Fruit fly (Drosophila melanogaster) whole organism, prepupa: ENCODE data around the gene IRSp53.

ENCODE experiments used
- Blimp-1 ChIP-seq: fragments of 200-800 bp; sonication (Bioruptor generic); optimal IDR thresholded peaks from 3 replicates; lab custom pipeline; 2017; ENCODE audit warnings: missing biosample characterization, missing genetic modification characterization, mild to moderate bottlenecking, moderate library complexity, missing genetic modification reagents
- CG10631 ChIP-seq: fragments of 200-800 bp; sonication (Bioruptor generic); optimal IDR thresholded peaks from 2 replicates; lab custom pipeline; 2016; ENCODE audit warnings: missing biosample characterization, missing genetic modification characterization
- CG10669 ChIP-seq: fragments of 200-800 bp; sonication (Bioruptor generic); optimal IDR thresholded peaks from 3 replicates; lab custom pipeline; 2018; ENCODE audit warnings: missing biosample characterization, mild to moderate bottlenecking, missing genetic modification characterization, moderate library complexity
- CG11294 ChIP-seq: fragments of 200-800 bp; sonication (Bioruptor generic); IDR thresholded peaks from 2 replicates; pipeline ENCODE4 v1.3.6; 2022; ENCODE audit warnings: missing biosample characterization, missing genetic modification characterization
- CG11762 ChIP-seq: fragments of 200-800 bp; sonication (Bioruptor generic); optimal IDR thresholded peaks from 3 replicates; lab custom pipeline; 2016; ENCODE audit warnings: missing biosample characterization, missing genetic modification characterization; ENCODE audit not compliant: insufficient read depth
- CG15336 ChIP-seq: fragments of 200-800 bp; sonication (Bioruptor generic); IDR thresholded peaks from 2 replicates; pipeline ENCODE4 v1.3.6; 2022; ENCODE audit warnings: missing biosample characterization, missing genetic modification characterization
- CG1621 ChIP-seq: fragments of 200-800 bp; sonication (Bioruptor generic); optimal IDR thresholded peaks from 3 replicates; lab custom pipeline; 2018; ENCODE audit warnings: missing biosample characterization, mild to moderate bottlenecking, missing genetic modification characterization
- CG16779 ChIP-seq: fragments of 200-800 bp; sonication (Bioruptor generic); optimal IDR thresholded peaks from 3 replicates; lab custom pipeline; 2017; ENCODE audit warnings: missing biosample characterization, mild to moderate bottlenecking, missing genetic modification characterization
- CG3032 ChIP-seq: fragments of 200-800 bp; optimal IDR thresholded peaks from 2 replicates; lab custom pipeline; 2019; ENCODE audit warnings: missing biosample characterization, mild to moderate bottlenecking, missing genetic modification characterization, moderate library complexity
- CG31627 ChIP-seq: fragments of 200-800 bp; sonication (Bioruptor generic); optimal IDR thresholded peaks from 3 replicates; lab custom pipeline; 2016; ENCODE audit warnings: missing biosample characterization, missing genetic modification characterization
- CG32006 ChIP-seq: fragments of 200-800 bp; sonication (Bioruptor generic); optimal IDR thresholded peaks from 3 replicates; lab custom pipeline; 2017; ENCODE audit warnings: missing biosample characterization, mild to moderate bottlenecking, missing genetic modification characterization
- CG34406 ChIP-seq: fragments of 200-800 bp; sonication (Bioruptor generic); optimal IDR thresholded peaks from 3 replicates; lab custom pipeline; 2016; ENCODE audit warnings: missing biosample characterization, missing genetic modification characterization
- CG3919 ChIP-seq: fragments of 200-800 bp; sonication (Bioruptor generic); optimal IDR thresholded peaks from 3 replicates; lab custom pipeline; 2016; ENCODE audit warnings: missing biosample characterization, missing genetic modification characterization
- CG6163 ChIP-seq: fragments of 200-800 bp; sonication (Bioruptor generic); IDR thresholded peaks from 3 replicates; pipeline ENCODE4 v1.3.6; 2022; ENCODE audit warnings: missing biosample characterization, missing genetic modification characterization
- CG6276 ChIP-seq: fragments of 200-800 bp; sonication (Bioruptor generic); optimal IDR thresholded peaks from 2 replicates; lab custom pipeline; 2017; ENCODE audit warnings: missing biosample characterization, mild to moderate bottlenecking, missing genetic modification characterization
- CG6792 ChIP-seq: fragments of 200-800 bp; sonication (Bioruptor generic); optimal IDR thresholded peaks from 3 replicates; lab custom pipeline; 2016; ENCODE audit warnings: missing biosample characterization, missing genetic modification characterization
- CG6854 ChIP-seq: fragments of 200-800 bp; sonication (Bioruptor generic); optimal IDR thresholded peaks from 2 replicates; lab custom pipeline; 2017; ENCODE audit warnings: missing biosample characterization, mild to moderate bottlenecking, missing genetic modification characterization
- CG7368 ChIP-seq: fragments of 200-800 bp; sonication (Bioruptor generic); optimal IDR thresholded peaks from 3 replicates; lab custom pipeline; 2016; ENCODE audit warnings: missing biosample characterization, missing genetic modification characterization
- CG8319 ChIP-seq: fragments of 200-800 bp; sonication (Bioruptor generic); optimal IDR thresholded peaks from 3 replicates; lab custom pipeline; 2016; ENCODE audit warnings: missing biosample characterization, missing genetic modification characterization
- CG8632 ChIP-seq: fragments of 200-800 bp; sonication (Bioruptor generic); optimal IDR thresholded peaks from 3 replicates; lab custom pipeline; 2016; ENCODE audit warnings: missing biosample characterization, missing genetic modification characterization
- CG9139 ChIP-seq: fragments of 200-800 bp; sonication (Bioruptor generic); optimal IDR thresholded peaks from 3 replicates; lab custom pipeline; 2017; ENCODE audit warnings: missing biosample characterization, mild to moderate bottlenecking, missing genetic modification characterization
- Eip75B ChIP-seq: fragments of 200-800 bp; sonication (Bioruptor generic); optimal IDR thresholded peaks from 3 replicates; lab custom pipeline; 2016; ENCODE audit warnings: missing biosample characterization, missing genetic modification characterization
- Eip78C ChIP-seq: fragments of 200-800 bp; sonication (Bioruptor generic); peaks from one replicate; lab custom pipeline; 2016; ENCODE audit warnings: missing biosample characterization, missing genetic modification characterization
- Eip93F ChIP-seq: fragments of 200-800 bp; sonication (Bioruptor generic); optimal IDR thresholded peaks from 2 replicates; lab custom pipeline; 2016; ENCODE audit warnings: missing biosample characterization, mild to moderate bottlenecking, missing genetic modification characterization
- Ets21C ChIP-seq: fragments of 200-800 bp; sonication (Bioruptor generic); optimal IDR thresholded peaks from 3 replicates; lab custom pipeline; 2016; ENCODE audit warnings: missing biosample characterization, missing genetic modification characterization
- Gug ChIP-seq: fragments of 200-800 bp; sonication (Bioruptor generic); IDR thresholded peaks from 2 replicates; pipeline ENCODE4 v1.3.6; 2022; ENCODE audit warnings: missing biosample characterization, missing genetic modification characterization
- Hr38 ChIP-seq: sonication (Bioruptor generic); optimal IDR thresholded peaks from 2 replicates; lab custom pipeline; 2016; ENCODE audit warnings: missing biosample characterization, missing genetic modification characterization
- Hr39 ChIP-seq: fragments of 200-800 bp; sonication (Bioruptor generic); optimal IDR thresholded peaks from 2 replicates; lab custom pipeline; 2016; ENCODE audit warnings: missing biosample characterization, missing genetic modification characterization
- Hr4 ChIP-seq: fragments of 200-800 bp; sonication (Bioruptor generic); optimal IDR thresholded peaks from 3 replicates; lab custom pipeline; 2016; ENCODE audit warnings: missing biosample characterization, missing genetic modification characterization
- Lpt ChIP-seq: fragments of 200-800 bp; sonication (Bioruptor generic); optimal IDR thresholded peaks from 3 replicates; lab custom pipeline; 2016; ENCODE audit warnings: missing biosample characterization, missing genetic modification characterization
- Met ChIP-seq: fragments of 200-800 bp; sonication (Bioruptor generic); optimal IDR thresholded peaks from 3 replicates; lab custom pipeline; 2016; ENCODE audit warnings: missing biosample characterization, missing genetic modification characterization
- Sox102F ChIP-seq: fragments of 200-800 bp; sonication (Bioruptor generic); optimal IDR thresholded peaks from 2 replicates; lab custom pipeline; 2016; ENCODE audit warnings: missing biosample characterization, mild to moderate bottlenecking, missing genetic modification characterization
- Sox15 ChIP-seq: fragments of 200-800 bp; sonication (Bioruptor generic); optimal IDR thresholded peaks from 3 replicates; lab custom pipeline; 2016; ENCODE audit warnings: missing biosample characterization, missing genetic modification characterization
- achi ChIP-seq: fragments of 200-800 bp; sonication (Bioruptor generic); optimal IDR thresholded peaks from 3 replicates; lab custom pipeline; 2016; ENCODE audit warnings: missing biosample characterization, missing genetic modification characterization
- acj6 ChIP-seq: fragments of 200-800 bp; sonication (Bioruptor generic); optimal IDR thresholded peaks from 3 replicates; lab custom pipeline; 2016; ENCODE audit warnings: missing biosample characterization, missing genetic modification characterization
- cyc ChIP-seq: fragments of 200-800 bp; sonication (Bioruptor generic); optimal IDR thresholded peaks from 3 replicates; lab custom pipeline; 2016; ENCODE audit warnings: missing biosample characterization, missing genetic modification characterization
- dsx ChIP-seq: fragments of 200-800 bp; optimal IDR thresholded peaks from 3 replicates; lab custom pipeline; 2019; ENCODE audit warnings: missing biosample characterization, mild to moderate bottlenecking, missing genetic modification characterization, moderate library complexity; ENCODE audit not compliant: poor library complexity, severe bottlenecking
- eg ChIP-seq: fragments of 200-800 bp; sonication (Bioruptor generic); IDR thresholded peaks from 3 replicates; pipeline ENCODE4 v1.3.6; 2022; ENCODE audit warnings: missing biosample characterization, missing genetic modification characterization
- esn ChIP-seq: fragments of 200-800 bp; sonication (Bioruptor generic); optimal IDR thresholded peaks from 2 replicates; lab custom pipeline; 2016; ENCODE audit warnings: missing biosample characterization, mild to moderate bottlenecking, missing genetic modification characterization, moderate library complexity
- fd59A ChIP-seq: fragments of 200-800 bp; sonication (Bioruptor generic); optimal IDR thresholded peaks from 2 replicates; lab custom pipeline; 2017; ENCODE audit warnings: missing biosample characterization, mild to moderate bottlenecking, missing genetic modification characterization, missing genetic modification reagents
- fd85E ChIP-seq: fragments of 200-800 bp; sonication (Bioruptor generic); optimal IDR thresholded peaks from 3 replicates; lab custom pipeline; 2016; ENCODE audit warnings: missing biosample characterization, missing genetic modification characterization
- fkh ChIP-seq: fragments of 200-800 bp; sonication (Bioruptor generic); optimal IDR thresholded peaks from 3 replicates; lab custom pipeline; 2017; ENCODE audit warnings: missing biosample characterization, mild to moderate bottlenecking, missing genetic modification characterization, moderate library complexity
- lz ChIP-seq: fragments of 200-800 bp; sonication (Bioruptor generic); optimal IDR thresholded peaks from 3 replicates; lab custom pipeline; 2016; ENCODE audit warnings: missing biosample characterization, missing genetic modification characterization
- net ChIP-seq: fragments of 200-800 bp; sonication (Bioruptor generic); optimal IDR thresholded peaks from 3 replicates; lab custom pipeline; 2016; ENCODE audit warnings: missing biosample characterization, missing genetic modification characterization
- pdm3 ChIP-seq: fragments of 200-800 bp; sonication (Bioruptor generic); optimal IDR thresholded peaks from 3 replicates; lab custom pipeline; 2016; ENCODE audit warnings: missing biosample characterization, missing genetic modification characterization
- salr ChIP-seq, 2 experiments: fragments of 200-800 bp; sonication (Bioruptor generic); optimal IDR thresholded peaks; 3 replicates each; lab custom pipeline; 2016 to 2018; ENCODE audit warnings: missing biosample characterization in 2 of 2, missing genetic modification characterization in 2 of 2, mild to moderate bottlenecking in 1 of 2
- spab ChIP-seq: fragments of 200-800 bp; sonication (Bioruptor generic); optimal IDR thresholded peaks from 2 replicates; lab custom pipeline; 2017; ENCODE audit warnings: missing biosample characterization, mild to moderate bottlenecking, missing genetic modification characterization, missing genetic modification reagents
- ss ChIP-seq, 2 experiments: fragments of 200-800 bp; sonication (Bioruptor generic); optimal IDR thresholded peaks; 2 replicates in 1 of 2; 3 replicates in 1 of 2; lab custom pipeline; 2017 to 2018; ENCODE audit warnings: mild to moderate bottlenecking in 2 of 2, missing biosample characterization in 2 of 2, missing genetic modification characterization in 2 of 2, moderate library complexity in 1 of 2
- svp ChIP-seq: fragments of 200-800 bp; sonication (Bioruptor generic); peaks from one replicate; lab custom pipeline; 2016; ENCODE audit warnings: missing biosample characterization, missing genetic modification characterization
- topi ChIP-seq: fragments of 200-800 bp; sonication (Bioruptor generic); optimal IDR thresholded peaks from 3 replicates; lab custom pipeline; 2016; ENCODE audit warnings: missing biosample characterization, missing genetic modification characterization
- vri ChIP-seq: fragments of 200-800 bp; sonication (Bioruptor generic); optimal IDR thresholded peaks from 3 replicates; lab custom pipeline; 2016; ENCODE audit warnings: missing biosample characterization, mild to moderate bottlenecking, missing genetic modification characterization

Gene IRSp53

dm6 chr3L:11120419-11120958 is 15.4 kb upstream of the IRSp53 start, which contains the start of the genes FoxK and mRpL2:
Gene FoxK (minus strand): TSS chr3L:11120783.
Gene mRpL2 (plus strand): TSS chr3L:11120847.
- TF ChIP-seq eg (GFP tag; lab: Robert Waterston, UW) (peak; percentile 89), CG16779 (tag; lab: Kevin White, UChicago) (peak; percentile 90), Gug (0 out of 2 replicates have a peak, but pooled peaks have one; percentile 9), CG6854 (GFP tag; lab: Kevin White, UChicago) (peak; percentile 65), vri (GFP tag; lab: Kevin White, UChicago) (peak; percentile 85), Hr39 (GFP tag; lab: Kevin White, UChicago) (peak; percentile 12), CG34406 (peak; percentile 51), fd59A (GFP tag; lab: Kevin White, UChicago) (peak; percentile 61), CG11762 (GFP tag; lab: Kevin White, UChicago) (peak; percentile 57), Blimp-1 (GFP tag; lab: Kevin White, UChicago) (peak; percentile 23), Eip75B (peak; percentile 57), Eip78C (GFP tag; lab: Kevin White, UChicago) (peak; percentile 90), CG32006 (peak; percentile 77), Sox102F (GFP tag; lab: Kevin White, UChicago) (peak; percentile 66), cyc (no peak), dsx (GFP tag; lab: Kevin White, UChicago) (peak; percentile 77), CG6792 (GFP tag; lab: Kevin White, UChicago) (peak; percentile 37), CG15336 (GFP tag; lab: Robert Waterston, UW) (peak; percentile 75), Hr38 (GFP tag; lab: Kevin White, UChicago) (peak; percentile 2), CG10669 (GFP tag; lab: Kevin White, UChicago) (peak; percentile 84), net (peak; percentile 84), topi (peak; percentile 42), CG10631 (GFP tag; lab: Kevin White, UChicago) (peak; percentile 47), CG1621 (peak; percentile 70), Sox15 (GFP tag; lab: Kevin White, UChicago) (no peak), CG8632 (GFP tag; lab: Kevin White, UChicago) (peak; percentile 63), CG6163 (GFP tag; lab: Robert Waterston, UW) (peak; percentile 83), svp (GFP tag; lab: Kevin White, UChicago) (peak; percentile 74), CG11294 (GFP tag; lab: Robert Waterston, UW) (no peak), pdm3 (GFP tag; lab: Kevin White, UChicago) (peak; percentile 71), Hr4 (GFP tag; lab: Kevin White, UChicago) (peak; percentile 61), lz (no peak), achi (GFP tag; lab: Kevin White, UChicago) (peak; percentile 66), Lpt (GFP tag; lab: Kevin White, UChicago) (peak; percentile 91), CG3032 (tag; lab: Kevin White, UChicago) (peak; percentile 77), fd85E (GFP tag; lab: Kevin White, UChicago) (peak; percentile 42), CG8319 (GFP tag; lab: Kevin White, UChicago) (peak; percentile 26), acj6 (GFP tag; lab: Kevin White, UChicago) (no peak), CG7368 (GFP tag; lab: Kevin White, UChicago) (peak; percentile 58), CG6276 (GFP tag; lab: Kevin White, UChicago) (peak; percentile 94), ss (GFP tag; optimal IDR thresholded peaks at IDR 0.05; lab: Kevin White, UChicago) (peak; percentile 96 to 97), CG9139 (GFP tag; lab: Kevin White, UChicago) (peak; percentile 94), CG3919 (peak; percentile 63), Ets21C (peak; percentile 22), esn (GFP tag; lab: Kevin White, UChicago) (peak; percentile 41), Eip93F (GFP tag; lab: Kevin White, UChicago) (no peak), fkh (no peak), spab (GFP tag; lab: Kevin White, UChicago) (peak; percentile 86), Met (peak; percentile 62), salr (GFP tag; optimal IDR thresholded peaks at IDR 0.05; lab: Kevin White, UChicago) (peak; percentile 54 to 90), CG31627 (GFP tag; lab: Kevin White, UChicago) (no peak)
